Fruit fly (Drosophila melanogaster): ENCODE results near the gene kumpel.
A peak's percentile ranks its signal among the peaks of the same experiment; 100 is the strongest.

Gene kumpel

DNA sequence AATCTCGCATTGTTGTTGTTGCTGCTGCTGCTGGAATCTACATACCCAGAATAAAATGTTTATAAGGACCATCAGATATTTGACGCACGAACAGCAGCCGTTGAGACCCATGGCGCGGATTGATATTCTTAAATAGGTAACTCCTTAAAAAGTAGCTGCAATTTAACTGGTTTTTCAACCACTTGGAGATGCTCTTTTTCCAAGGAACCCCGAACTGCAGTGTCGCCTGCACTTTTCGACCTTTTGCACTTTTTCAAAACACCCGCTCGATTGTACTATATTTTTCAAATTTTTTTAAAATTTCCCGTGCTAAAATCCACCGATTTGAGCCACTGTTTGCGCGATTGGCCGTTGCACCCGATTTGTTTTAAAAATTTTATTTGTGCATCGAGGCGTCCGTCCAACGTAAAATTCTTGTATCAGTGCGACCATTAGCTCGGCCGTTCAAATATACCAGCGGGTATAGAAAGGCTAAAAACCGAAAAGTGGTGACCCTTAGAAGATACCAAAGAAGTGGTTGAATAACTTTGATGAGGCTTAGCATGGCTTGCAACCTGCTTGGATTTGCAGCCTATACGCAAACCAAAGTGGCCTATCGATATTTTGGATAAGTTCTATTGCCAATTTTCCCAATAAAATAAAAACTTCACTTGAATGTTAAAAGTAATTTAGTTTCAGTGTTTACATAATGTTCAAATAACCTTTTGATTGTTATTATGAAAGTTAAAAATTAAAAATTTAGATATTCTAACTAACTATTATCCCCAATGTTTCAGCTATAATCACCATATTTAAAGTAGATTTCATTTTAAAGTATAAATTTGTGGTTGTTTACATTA lies 25.6 kb upstream of the kumpel start, which contains the start of gene Tsp96F (continued):
- no peak for TF ChIP-seq CG6175 (GFP tag; IDR thresholded peaks at IDR 0.05)
- no peak for TF ChIP-seq stc (GFP tag; IDR thresholded peaks at IDR 0.05)
- peak; percentile 4 for TF ChIP-seq CG17829 (tag; optimal IDR thresholded peaks at IDR 0.05)
- TF ChIP-seq pita (GFP tag; optimal IDR thresholded peaks at IDR 0.05) = peak; percentile 89
- TF ChIP-seq Scr (GFP tag; IDR thresholded peaks at IDR 0.05; ENCODE audit: partially characterized antibody) = peak; percentile 63
- TF ChIP-seq Xrp1 (GFP tag; IDR thresholded peaks at IDR 0.05) = peak; percentile 8; the same call in 1 of the 2 replicates
- TF ChIP-seq Med (GFP tag) = peak; percentile 83
- TF ChIP-seq CG15011 (GFP tag; optimal IDR thresholded peaks at IDR 0.05) = no peak
- peak; percentile 69 for TF ChIP-seq CG6791 (GFP tag; IDR thresholded peaks at IDR 0.05; ENCODE audit: partially characterized antibody)
- no peak for TF ChIP-seq CG5953 (GFP tag; IDR thresholded peaks at IDR 0.05)
- TF ChIP-seq caup (GFP tag; optimal IDR thresholded peaks at IDR 0.05; ENCODE audit: severe bottlenecking) = no peak
- TF ChIP-seq Bteb2 (GFP tag; optimal IDR thresholded peaks at IDR 0.05) = no peak
- TF ChIP-seq disco-r (GFP tag; optimal IDR thresholded peaks at IDR 0.05) = no peak
- TF ChIP-seq insv (GFP tag; optimal IDR thresholded peaks at IDR 0.05) = peak in 1 of 2 experiments; percentile 8
- TF ChIP-seq CG4328 (GFP tag; optimal IDR thresholded peaks at IDR 0.05) = no peak
- TF ChIP-seq CG7745 (tag; optimal IDR thresholded peaks at IDR 0.05) = no peak
- peak; percentile 3 for TF ChIP-seq NfI (GFP tag; optimal IDR thresholded peaks at IDR 0.05)
- peak; percentile 6 for TF ChIP-seq CG12219 (GFP tag; optimal IDR thresholded peaks at IDR 0.05)
- no peak for TF ChIP-seq CG15269 (tag; optimal IDR thresholded peaks at IDR 0.05)
- peak; percentile 69 for TF ChIP-seq bbx (GFP tag; IDR thresholded peaks at IDR 0.05; ENCODE audit: partially characterized antibody)
- TF ChIP-seq CG4360 (GFP tag; IDR thresholded peaks at IDR 0.05) = no peak
- no peak for TF ChIP-seq HLH3B (GFP tag; IDR thresholded peaks at IDR 0.05)
- TF ChIP-seq CG34224 (GFP tag; IDR thresholded peaks at IDR 0.05; ENCODE audit: partially characterized antibody) = 0 out of 3 replicates have a peak, but pooled peaks have one; percentile 38
- no peak for TF ChIP-seq fd96Cb (tag; optimal IDR thresholded peaks at IDR 0.05)
- TF ChIP-seq cg (GFP tag; optimal IDR thresholded peaks at IDR 0.05) = peak; percentile 70
- TF ChIP-seq CG16813 (GFP tag; IDR thresholded peaks at IDR 0.05; ENCODE audit: partially characterized antibody) = peak; percentile 59; the same call in 2 of the 3 replicates
- no peak for TF ChIP-seq gro (GFP tag; optimal IDR thresholded peaks at IDR 0.05)
- TF ChIP-seq CG34376 (GFP tag; optimal IDR thresholded peaks at IDR 0.05) = peak; percentile 36
- TF ChIP-seq CG4707 (GFP tag; optimal IDR thresholded peaks at IDR 0.05) = peak; percentile 33
- no peak for TF ChIP-seq CG10654 (GFP tag; optimal IDR thresholded peaks at IDR 0.05)
- TF ChIP-seq onecut (GFP tag; IDR thresholded peaks at IDR 0.05) = peak; percentile 27; the same call in 1 of the 2 replicates
- peak; percentile 54 for TF ChIP-seq MBD-R2 (GFP tag; IDR thresholded peaks at IDR 0.05)
- peak; percentile 51; the same call in 1 of the 2 replicates for TF ChIP-seq chm (GFP tag; IDR thresholded peaks at IDR 0.05)
- TF ChIP-seq CG12299 (tag; optimal IDR thresholded peaks at IDR 0.05) = peak; percentile 50
- no peak for TF ChIP-seq pum (GFP tag; optimal IDR thresholded peaks at IDR 0.05)
- no peak for TF ChIP-seq CG16863 (GFP tag; optimal IDR thresholded peaks at IDR 0.05)
- peak; percentile 20; the same call in 1 of the 3 replicates for TF ChIP-seq so (GFP tag; IDR thresholded peaks at IDR 0.05)
- TF ChIP-seq CG7271 (tag; optimal IDR thresholded peaks at IDR 0.05) = peak; percentile 31
- no peak for TF ChIP-seq gt (GFP tag; IDR thresholded peaks at IDR 0.05)
- no peak for TF ChIP-seq CG1647 (GFP tag; optimal IDR thresholded peaks at IDR 0.05)
- TF ChIP-seq CG10267 (tag; optimal IDR thresholded peaks at IDR 0.05) = peak; percentile 32
- TF ChIP-seq Aef1 (GFP tag; IDR thresholded peaks at IDR 0.05) = no peak
- TF ChIP-seq CG3847 (GFP tag; IDR thresholded peaks at IDR 0.05) = peak; percentile 38; the same call in 1 of the 2 replicates
- TF ChIP-seq amos (GFP tag; IDR thresholded peaks at IDR 0.05; ENCODE audit: partially characterized antibody) = peak; percentile 73
- peak; percentile 39 for TF ChIP-seq CG3995 (GFP tag; optimal IDR thresholded peaks at IDR 0.05)
- TF ChIP-seq Tbp (GFP tag; optimal IDR thresholded peaks at IDR 0.05) = no peak
- no peak for TF ChIP-seq CG18476 (GFP tag; optimal IDR thresholded peaks at IDR 0.05)
- TF ChIP-seq lola (GFP tag; optimal IDR thresholded peaks at IDR 0.05) = no peak

All from whole organism, embryonic.